Worm (Caenorhabditis elegans) whole organism, early embryonic: Measurements from ENCODE around the gene C23H3.5.

Experiments used
- aly-1 ChIP-seq: sonication (generic microtip); optimal IDR thresholded peaks from 2 replicates; lab custom pipeline; 2016; ENCODE audit warnings: missing genetic modification characterization, missing compliant biosample characterization
- ama-1 ChIP-seq: fragments of 150-350 bp; optimal IDR thresholded peaks from 2 replicates; lab custom pipeline; 2014
- ets-7 ChIP-seq: sonication (generic microtip); optimal IDR thresholded peaks from 2 replicates; lab custom pipeline; 2016; ENCODE audit warnings: missing genotype, missing genetic modification characterization, missing compliant biosample characterization
- hmg-4 ChIP-seq: fragments of 200-800 bp; sonication (Bioruptor generic); optimal IDR thresholded peaks from 2 replicates; lab custom pipeline; 2018; ENCODE audit warnings: mild to moderate bottlenecking, missing genetic modification characterization, missing compliant biosample characterization
- pes-1 ChIP-seq: fragments of 200-800 bp; sonication (Bioruptor generic); IDR thresholded peaks from 2 replicates; pipeline ENCODE4 v1.3.6; 2022; ENCODE audit warnings: missing genetic modification reagents, missing genetic modification characterization, missing compliant biosample characterization

DNA sequence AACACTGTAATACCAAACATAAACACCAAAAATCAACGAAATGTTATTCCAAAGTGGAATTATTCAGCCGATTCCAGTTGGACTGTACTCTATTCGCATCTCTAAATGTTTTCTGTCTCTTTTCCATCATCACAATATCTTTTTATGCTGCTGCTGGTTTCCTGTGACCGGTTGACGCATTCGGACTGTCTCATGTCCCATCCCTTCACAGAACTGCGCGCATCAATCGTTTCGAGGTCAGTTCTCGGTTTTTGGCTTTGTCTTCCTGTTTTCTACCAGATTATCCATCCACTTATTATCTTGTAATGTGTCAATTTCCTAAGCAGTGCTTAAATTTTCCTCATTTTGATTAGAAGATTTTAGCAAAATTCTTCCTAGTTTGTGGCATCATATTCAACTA is 12.7 kb downstream of the C23H3.5 start:
- TF ChIP-seq ets-7 (tag; lab: Kevin White, UChicago) (no peak), hmg-4 (no peak), aly-1 (no peak), pes-1 (GFP tag; lab: Robert Waterston, UW) (no peak), ama-1 (no peak)
